Worm (Caenorhabditis elegans) whole organism, L4/young adult: ENCODE results near the gene asb-2.

ENCODE experiments used
- W03F9.2 ChIP-seq: fragments of 150-350 bp; optimal IDR thresholded peaks from 2 replicates; lab custom pipeline; 2014; ENCODE audit warnings: missing biosample characterization, missing genetic modification characterization
- dao-5 ChIP-seq: sonication (generic microtip); optimal IDR thresholded peaks from 2 replicates; lab custom pipeline; 2016; ENCODE audit warnings: missing genotype, missing genetic modification characterization, moderate library complexity, missing compliant biosample characterization
- him-1 ChIP-seq: sonication (generic microtip); optimal IDR thresholded peaks from 2 replicates; lab custom pipeline; 2016; ENCODE audit warnings: missing genotype, missing genetic modification reagents, missing genetic modification characterization, missing compliant biosample characterization

ce11 chrX:4488807-4489336 lies 19.3 kb downstream of the asb-2 start, which contains the start of gene ncr-1:
- TF ChIP-seq him-1 (no peak), dao-5 (tag; lab: Kevin White, UChicago) (no peak), W03F9.2 (tag; lab: Kevin White, UChicago) (no peak)
